Worm (Caenorhabditis elegans): ENCODE data around the gene fbxa-81.

DNA sequence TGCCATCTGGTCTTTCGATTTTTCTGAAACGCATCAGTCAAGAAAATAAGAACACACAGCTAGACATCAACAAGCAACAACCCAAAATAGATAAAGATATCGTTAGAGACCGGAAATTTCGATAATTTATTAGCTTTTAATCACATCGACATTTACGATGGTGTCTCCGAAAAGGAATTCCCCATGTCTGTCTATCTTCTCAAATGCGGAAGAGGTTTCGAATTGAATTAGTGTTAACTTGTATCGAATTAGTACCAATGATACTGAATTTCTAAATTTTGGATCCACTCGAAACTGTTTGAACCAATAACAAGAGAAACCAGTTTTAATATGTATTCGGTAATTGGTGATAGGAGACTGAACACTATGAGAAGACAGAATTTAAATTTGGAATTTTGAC lies 7.3 kb downstream of the fbxa-81 start:
- TF ChIP-seq unc-39 (tag; optimal IDR thresholded peaks at IDR 0.05) (no peak), sea-2 (GFP tag; optimal IDR thresholded peaks at IDR 0.05) (no peak), nhr-76 (tag; optimal IDR thresholded peaks at IDR 0.05) (no peak), ztf-4 (tag; optimal IDR thresholded peaks at IDR 0.05) (no peak), nfya-1 (tag; optimal IDR thresholded peaks at IDR 0.05; ENCODE audit: insufficient read depth) (no peak), zag-1 (tag; optimal IDR thresholded peaks at IDR 0.05) (no peak), ztf-11 (tag; optimal IDR thresholded peaks at IDR 0.05) (no peak), ZK546.5 (tag; optimal IDR thresholded peaks at IDR 0.05) (no peak), nhr-25 (tag; optimal IDR thresholded peaks at IDR 0.05) (no peak)

Data from whole organism, L3 larva.